Worm (Caenorhabditis elegans) whole organism, L2 larva: ENCODE data around the gene C56C10.9.

ENCODE experiments used
- C34F6.9 ChIP-seq: fragments of 150-350 bp; optimal IDR thresholded peaks from 2 replicates; lab custom pipeline; 2014; ENCODE audit warnings: missing biosample characterization, missing genetic modification characterization
- F13H6.1 ChIP-seq: sonication (generic microtip); optimal IDR thresholded peaks from 2 replicates; lab custom pipeline; 2016; ENCODE audit warnings: missing genetic modification characterization, missing compliant biosample characterization
- Y55F3AM.14 ChIP-seq: fragments of 200-800 bp; sonication (Bioruptor generic); optimal IDR thresholded peaks from 2 replicates; lab custom pipeline; 2018; ENCODE audit warnings: mild to moderate bottlenecking, missing genetic modification characterization, missing compliant biosample characterization
- ZK546.5 ChIP-seq: sonication (generic microtip); optimal IDR thresholded peaks from 2 replicates; lab custom pipeline; 2017; ENCODE audit warnings: missing biosample characterization, missing genetic modification characterization
- alr-1 ChIP-seq: fragments of 150-350 bp; optimal IDR thresholded peaks from 2 replicates; lab custom pipeline; 2014; ENCODE audit warnings: missing biosample characterization, missing genetic modification characterization
- aly-2 ChIP-seq: fragments of 150-350 bp; optimal IDR thresholded peaks from 2 replicates; lab custom pipeline; 2014; ENCODE audit warnings: missing biosample characterization, missing genetic modification characterization
- ceh-82 ChIP-seq: fragments of 150-350 bp; optimal IDR thresholded peaks from 2 replicates; lab custom pipeline; 2014; ENCODE audit warnings: missing biosample characterization, missing genetic modification characterization
- crh-2 ChIP-seq: sonication (generic microtip); optimal IDR thresholded peaks from 2 replicates; lab custom pipeline; 2017; ENCODE audit warnings: missing biosample characterization, missing genetic modification characterization
- elt-1 ChIP-seq: fragments of 150-350 bp; optimal IDR thresholded peaks from 2 replicates; lab custom pipeline; 2014; ENCODE audit warnings: missing biosample characterization, missing genetic modification characterization
- elt-3 ChIP-seq: sonication (generic microtip); optimal IDR thresholded peaks from 2 replicates; lab custom pipeline; 2017; ENCODE audit warnings: missing biosample characterization, missing genetic modification characterization
- fos-1 ChIP-seq: fragments of 150-350 bp; optimal IDR thresholded peaks from 2 replicates; lab custom pipeline; 2014; ENCODE audit warnings: missing biosample characterization, missing genetic modification characterization
- gmeb-1 ChIP-seq: fragments of 150-350 bp; optimal IDR thresholded peaks from 2 replicates; lab custom pipeline; 2014; ENCODE audit warnings: missing biosample characterization, missing genetic modification characterization
- lin-11 ChIP-seq: fragments of 150-350 bp; sonication (generic microtip); optimal IDR thresholded peaks from 2 replicates; lab custom pipeline; 2014; ENCODE audit warnings: missing biosample characterization, missing genetic modification characterization, inconsistent platforms, mixed read lengths
- lin-39 ChIP-seq: fragments of 150-350 bp; optimal IDR thresholded peaks from 2 replicates; lab custom pipeline; 2014; ENCODE audit warnings: missing biosample characterization, missing genetic modification reagents, missing genetic modification characterization
- lsy-2 ChIP-seq, 2 experiments: fragments of 150-350 bp in 1 of 2; sonication (generic microtip) in 1 of 2; optimal IDR thresholded peaks; 2 replicates each; lab custom pipeline; 2014 to 2017; ENCODE audit warnings: missing biosample characterization in 2 of 2, missing genetic modification characterization in 2 of 2
- mab-5 ChIP-seq: fragments of 150-350 bp; optimal IDR thresholded peaks from 2 replicates; lab custom pipeline; 2014; ENCODE audit warnings: missing biosample characterization, missing genetic modification characterization
- mdl-1 ChIP-seq, 2 experiments: fragments of 150-350 bp in 1 of 2; sonication (generic microtip) in 1 of 2; optimal IDR thresholded peaks; 2 replicates each; lab custom pipeline; 2017; ENCODE audit warnings: missing biosample characterization in 2 of 2, missing genetic modification characterization in 2 of 2
- nhr-10 ChIP-seq: sonication (generic microtip); optimal IDR thresholded peaks from 2 replicates; lab custom pipeline; 2017; ENCODE audit warnings: missing biosample characterization, missing genetic modification characterization
- nhr-129 ChIP-seq: fragments of 150-350 bp; optimal IDR thresholded peaks from 2 replicates; lab custom pipeline; 2014; ENCODE audit warnings: missing biosample characterization, missing genetic modification characterization
- nhr-21 ChIP-seq: fragments of 150-350 bp; optimal IDR thresholded peaks from 2 replicates; lab custom pipeline; 2014; ENCODE audit warnings: missing biosample characterization, missing genetic modification characterization
- nhr-237 ChIP-seq: fragments of 150-350 bp; optimal IDR thresholded peaks from 2 replicates; lab custom pipeline; 2014; ENCODE audit warnings: missing biosample characterization, missing genetic modification characterization
- nhr-6 ChIP-seq: fragments of 150-350 bp; optimal IDR thresholded peaks from 2 replicates; lab custom pipeline; 2014; ENCODE audit warnings: missing biosample characterization, missing genetic modification characterization
- peb-1 ChIP-seq: fragments of 150-350 bp; optimal IDR thresholded peaks from 2 replicates; lab custom pipeline; 2014; ENCODE audit warnings: missing biosample characterization, missing genetic modification characterization
- skn-1 ChIP-seq: sonication (generic microtip); optimal IDR thresholded peaks from 2 replicates; lab custom pipeline; 2017; ENCODE audit warnings: missing biosample characterization, missing genetic modification characterization
- sma-3 ChIP-seq: sonication (generic microtip); optimal IDR thresholded peaks from 2 replicates; lab custom pipeline; 2016; ENCODE audit warnings: missing genetic modification reagents, missing genetic modification characterization, missing compliant biosample characterization
- sma-9 ChIP-seq, 2 experiments: fragments of 150-350 bp in 1 of 2; sonication (generic microtip) in 1 of 2; optimal IDR thresholded peaks; 2 replicates each; lab custom pipeline; 2014 to 2016; ENCODE audit warnings: missing genetic modification characterization in 2 of 2, mild to moderate bottlenecking in 1 of 2, missing biosample characterization in 1 of 2, missing compliant biosample characterization in 1 of 2, missing genetic modification reagents in 1 of 2, moderate library complexity in 1 of 2
- unc-39 ChIP-seq: fragments of 150-350 bp; optimal IDR thresholded peaks from 2 replicates; lab custom pipeline; 2014; ENCODE audit warnings: missing biosample characterization, missing genetic modification characterization
- unc-55 ChIP-seq: fragments of 150-350 bp; sonication (generic microtip); optimal IDR thresholded peaks from 3 replicates; lab custom pipeline; 2014; ENCODE audit warnings: missing biosample characterization, missing genetic modification reagents, missing genetic modification characterization
- zag-1 ChIP-seq: fragments of 150-350 bp; optimal IDR thresholded peaks from 2 replicates; lab custom pipeline; 2014; ENCODE audit warnings: missing biosample characterization, missing genetic modification characterization
- ztf-1 ChIP-seq: fragments of 200-800 bp; sonication (Bioruptor generic); conservative IDR thresholded peaks from 2 replicates; pipeline ENCODE4 v1.3.6; 2022; ENCODE audit warnings: missing genetic modification characterization, missing compliant biosample characterization
- ztf-4 ChIP-seq: fragments of 150-350 bp; optimal IDR thresholded peaks from 2 replicates; lab custom pipeline; 2014; ENCODE audit warnings: missing biosample characterization, missing genetic modification characterization

The C56C10.9 gene

ce11 chrII:6609315-6609842 lies 17.2 kb upstream of the C56C10.9 start, which contains the start of gene epg-5 (continued):
- TF ChIP-seq ceh-82 (tag; lab: Kevin White, UChicago) (no peak), elt-1 (tag; lab: Kevin White, UChicago) (no peak), nhr-237 (tag; lab: Kevin White, UChicago) (no peak), mdl-1 (tag; optimal IDR thresholded peaks at IDR 0.05; lab: Kevin White, UChicago) (peak in 1 of 2 experiments; percentile 19), mab-5 (tag; lab: Kevin White, UChicago) (no peak), skn-1 (tag; lab: Kevin White, UChicago) (no peak), fos-1 (tag; lab: Kevin White, UChicago) (peak; percentile 47), nhr-21 (tag; lab: Kevin White, UChicago) (no peak), crh-2 (tag; lab: Kevin White, UChicago) (no peak), nhr-10 (no peak), aly-2 (tag; lab: Kevin White, UChicago) (no peak), gmeb-1 (no peak), ZK546.5 (tag; lab: Kevin White, UChicago) (no peak), zag-1 (tag; lab: Kevin White, UChicago) (no peak), unc-39 (tag; lab: Kevin White, UChicago) (no peak), C34F6.9 (tag; lab: Kevin White, UChicago) (peak; percentile 67)

- TF ChIP-seq alr-1 (tag; lab: Kevin White, UChicago) (no peak), elt-1 (tag; lab: Kevin White, UChicago) (no peak)
Measured at ce11 chrII:6608626-6609025, 16.5 kb upstream of the C56C10.9 start.

- TF ChIP-seq ztf-1, result no peak
- peak; percentile 46 for TF ChIP-seq F13H6.1 (tag; lab: Kevin White, UChicago)
- TF ChIP-seq mdl-1 (tag; optimal IDR thresholded peaks at IDR 0.05; lab: Kevin White, UChicago), result no peak
- peak; percentile 23 for TF ChIP-seq fos-1 (tag; lab: Kevin White, UChicago)
- TF ChIP-seq mab-5 (tag; lab: Kevin White, UChicago), result no peak
- peak; percentile 58 for TF ChIP-seq sma-9 (GFP tag; optimal IDR thresholded peaks at IDR 0.05; lab: Kevin White, UChicago)
- no peak for TF ChIP-seq sma-9 (tag; optimal IDR thresholded peaks at IDR 0.05; lab: Kevin White, UChicago)
- peak; percentile 27 to 58 for TF ChIP-seq lsy-2 (tag; optimal IDR thresholded peaks at IDR 0.05; lab: Kevin White, UChicago)
- TF ChIP-seq elt-3, result no peak
- peak; percentile 20 for TF ChIP-seq sma-3
- peak; percentile 22 for TF ChIP-seq lin-11 (tag; lab: Kevin White, UChicago)
- peak; percentile 48 for TF ChIP-seq gmeb-1
- TF ChIP-seq C34F6.9 (tag; lab: Kevin White, UChicago), result peak; percentile 59
- TF ChIP-seq nhr-129, result peak; percentile 35
Measured at ce11 chrII:6600973-6601372, 8.8 kb upstream of the C56C10.9 start, which contains the start of gene vps-33.2. Gene vps-33.2 (plus strand): TSS chrII:6601216.

ce11 chrII:6598050-6598449 lies 5.9 kb upstream of the C56C10.9 start, which contains the start of gene dnj-8:
Gene dnj-8 (minus strand): TSS chrII:6598080.
- TF ChIP-seq unc-55 (GFP tag; lab: Kevin White, UChicago) (peak; percentile 54), ztf-4 (tag; lab: Kevin White, UChicago) (no peak), lsy-2 (tag; optimal IDR thresholded peaks at IDR 0.05; lab: Kevin White, UChicago) (peak in 1 of 2 experiments; percentile 6), sma-3 (no peak), nhr-21 (tag; lab: Kevin White, UChicago) (no peak), C34F6.9 (tag; lab: Kevin White, UChicago) (peak; percentile 60), mab-5 (tag; lab: Kevin White, UChicago) (no peak)
- TF ChIP-seq, all 48 proteins: peak for 3

ce11 chrII:6597507-6597906 lies 5.4 kb upstream of the C56C10.9 start:
- TF ChIP-seq nhr-21 (tag; lab: Kevin White, UChicago) (no peak), zag-1 (tag; lab: Kevin White, UChicago) (no peak), skn-1 (tag; lab: Kevin White, UChicago) (no peak), peb-1 (tag; lab: Kevin White, UChicago) (no peak), lin-39 (tag; lab: Kevin White, UChicago) (no peak), unc-39 (tag; lab: Kevin White, UChicago) (no peak), Y55F3AM.14 (no peak), nhr-237 (tag; lab: Kevin White, UChicago) (no peak), nhr-6 (tag; lab: Kevin White, UChicago) (no peak)
